Worm (Caenorhabditis elegans) whole organism, mixed stage, embryonic: Measurements from ENCODE around the gene srxa-1.

Experiments
- elt-3 ChIP-seq: fragments of 150-350 bp; optimal IDR thresholded peaks from 2 replicates; lab custom pipeline; 2014; ENCODE audit warnings: missing biosample characterization, missing genetic modification characterization
- hlh-1 ChIP-seq: fragments of 150-350 bp; optimal IDR thresholded peaks from 2 replicates; lab custom pipeline; 2014; ENCODE audit warnings: missing biosample characterization, missing genetic modification reagents, missing genetic modification characterization
- mep-1 ChIP-seq: fragments of 150-350 bp; optimal IDR thresholded peaks from 2 replicates; lab custom pipeline; 2017; ENCODE audit warnings: missing biosample characterization, missing genetic modification reagents, missing genetic modification characterization, inconsistent platforms
- mls-2 ChIP-seq: sonication (generic microtip); optimal IDR thresholded peaks from 2 replicates; lab custom pipeline; 2016; ENCODE audit warnings: mild to moderate bottlenecking, missing genetic modification characterization, moderate library complexity, missing compliant biosample characterization
- nhr-237 ChIP-seq: fragments of 150-350 bp; optimal IDR thresholded peaks from 2 replicates; lab custom pipeline; 2014; ENCODE audit warnings: missing biosample characterization, missing genetic modification characterization
- pha-4 ChIP-seq: fragments of 150-350 bp; optimal IDR thresholded peaks from 2 replicates; lab custom pipeline; 2018; ENCODE audit warnings: missing biosample characterization, missing genetic modification reagents, missing genetic modification characterization
- unc-39 ChIP-seq: fragments of 150-350 bp; optimal IDR thresholded peaks from 2 replicates; lab custom pipeline; 2014; ENCODE audit warnings: missing biosample characterization, missing genetic modification characterization
- unc-62 ChIP-seq: fragments of 150-350 bp; optimal IDR thresholded peaks from 2 replicates; lab custom pipeline; 2014; ENCODE audit warnings: missing biosample characterization, missing genetic modification reagents, missing genetic modification characterization

DNA sequence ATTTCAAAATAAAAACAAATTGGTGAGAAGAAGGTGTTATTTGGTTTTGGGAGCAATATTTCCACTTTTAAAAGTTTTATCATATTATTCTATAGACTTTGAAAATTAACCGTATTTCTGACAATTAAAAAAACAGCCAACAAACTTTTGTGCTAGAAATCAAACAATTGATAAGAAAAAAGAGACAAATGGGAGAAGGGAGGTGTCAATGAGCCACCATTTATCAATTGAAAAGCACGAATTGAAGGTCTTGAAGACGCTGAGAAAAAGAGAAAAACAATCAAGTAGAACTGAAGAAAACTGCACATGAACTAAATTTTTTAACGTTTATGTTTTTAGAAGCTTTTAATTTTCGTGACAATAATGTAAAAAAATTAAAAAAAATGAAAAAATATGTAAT is 39.0 kb downstream of the srxa-1 start:
- TF ChIP-seq nhr-237 (no peak), pha-4 (no peak), unc-62 (GFP tag; lab: Kevin White, UChicago) (no peak), unc-39 (tag; lab: Kevin White, UChicago) (no peak), mep-1 (tag; lab: Kevin White, UChicago) (no peak), mls-2 (no peak), hlh-1 (tag; lab: Kevin White, UChicago) (no peak), elt-3 (no peak)
